Worm (Caenorhabditis elegans) whole organism, L1 larva: ENCODE measurements around the gene col-43.
A peak's percentile ranks its signal among the peaks of the same experiment; 100 is the strongest.

ENCODE experiments used
- aha-1 ChIP-seq: fragments of 150-350 bp; optimal IDR thresholded peaks from 2 replicates; lab custom pipeline; 2014; ENCODE audit warnings: missing biosample characterization, missing genetic modification characterization
- alr-1 ChIP-seq: fragments of 200-800 bp; sonication (Bioruptor generic); optimal IDR thresholded peaks from 2 replicates; lab custom pipeline; 2018; ENCODE audit warnings: borderline replicate concordance, mild to moderate bottlenecking, missing genetic modification characterization, missing compliant biosample characterization
- ama-1 ChIP-seq: fragments of 150-350 bp; optimal IDR thresholded peaks from 2 replicates; lab custom pipeline; 2014
- blmp-1 ChIP-seq: fragments of 150-350 bp; optimal IDR thresholded peaks from 2 replicates; lab custom pipeline; 2014; ENCODE audit warnings: missing biosample characterization, missing genetic modification characterization
- ceh-63 ChIP-seq: fragments of 200-800 bp; sonication (Bioruptor generic); optimal IDR thresholded peaks from 2 replicates; lab custom pipeline; 2018; ENCODE audit warnings: mild to moderate bottlenecking, missing genetic modification characterization, missing compliant biosample characterization
- ces-1 ChIP-seq: fragments of 150-350 bp; optimal IDR thresholded peaks from 2 replicates; lab custom pipeline; 2014; ENCODE audit warnings: missing biosample characterization, missing genetic modification reagents, missing genetic modification characterization
- dsc-1 ChIP-seq: sonication (generic microtip); optimal IDR thresholded peaks from 2 replicates; lab custom pipeline; 2016; ENCODE audit warnings: mild to moderate bottlenecking, missing genetic modification characterization, missing compliant biosample characterization
- egl-13 ChIP-seq: sonication (generic microtip); optimal IDR thresholded peaks from 2 replicates; lab custom pipeline; 2016; ENCODE audit warnings: missing genotype, missing genetic modification reagents, missing genetic modification characterization, missing compliant biosample characterization
- elt-3 ChIP-seq, 6 experiments: fragments of 150-350 bp in 1 of 6; sonication (generic microtip); optimal IDR thresholded peaks; 2 replicates each; lab custom pipeline; 2017 to 2018; ENCODE audit warnings: missing biosample characterization in 6 of 6, missing genetic modification characterization in 6 of 6, inconsistent platforms in 1 of 6
- hlh-17 ChIP-seq: fragments of 200-800 bp; sonication (Bioruptor generic); optimal IDR thresholded peaks from 2 replicates; lab custom pipeline; 2018; ENCODE audit warnings: missing genetic modification characterization, mild to moderate bottlenecking, missing compliant biosample characterization, moderate library complexity, borderline replicate concordance
- hlh-4 ChIP-seq: sonication (generic microtip); optimal IDR thresholded peaks from 2 replicates; lab custom pipeline; 2016; ENCODE audit warnings: mild to moderate bottlenecking, missing genetic modification characterization, missing compliant biosample characterization
- hpl-2 ChIP-seq: fragments of 150-350 bp; optimal IDR thresholded peaks from 2 replicates; lab custom pipeline; 2014; ENCODE audit warnings: missing biosample characterization, missing genetic modification reagents, missing genetic modification characterization
- irx-1 ChIP-seq: sonication (generic microtip); optimal IDR thresholded peaks from 2 replicates; lab custom pipeline; 2016; ENCODE audit warnings: missing genetic modification characterization, missing compliant biosample characterization
- lin-13 ChIP-seq: fragments of 150-350 bp; optimal IDR thresholded peaks from 2 replicates; lab custom pipeline; 2014; ENCODE audit warnings: missing biosample characterization, missing genetic modification reagents, missing genetic modification characterization
- lin-14 ChIP-seq: fragments of 200-800 bp; sonication (Bioruptor generic); optimal IDR thresholded peaks from 2 replicates; lab custom pipeline; 2018; ENCODE audit warnings: mild to moderate bottlenecking, missing genetic modification characterization, moderate library complexity, missing compliant biosample characterization
- lir-3 ChIP-seq: sonication (generic microtip); optimal IDR thresholded peaks from 2 replicates; lab custom pipeline; 2016; ENCODE audit warnings: mild to moderate bottlenecking, missing genetic modification characterization, moderate library complexity, missing compliant biosample characterization; ENCODE audit not compliant: poor library complexity
- lsy-2 ChIP-seq, 2 experiments: fragments of 150-350 bp; optimal IDR thresholded peaks; 2 replicates each; lab custom pipeline; 2014; ENCODE audit warnings: missing biosample characterization in 2 of 2, missing genetic modification characterization in 2 of 2
- mef-2 ChIP-seq: fragments of 150-350 bp; optimal IDR thresholded peaks from 2 replicates; lab custom pipeline; 2014; ENCODE audit warnings: missing biosample characterization, missing genetic modification characterization
- nhr-19 ChIP-seq: fragments of 200-800 bp; sonication (Bioruptor generic); conservative IDR thresholded peaks from 2 replicates; pipeline ENCODE4 v1.3.6; 2022; ENCODE audit warnings: missing genetic modification characterization, missing compliant biosample characterization
- nhr-20 ChIP-seq: sonication (generic microtip); optimal IDR thresholded peaks from 2 replicates; lab custom pipeline; 2016; ENCODE audit warnings: mild to moderate bottlenecking, missing genetic modification characterization, missing compliant biosample characterization
- nhr-237 ChIP-seq: fragments of 150-350 bp; optimal IDR thresholded peaks from 2 replicates; lab custom pipeline; 2014; ENCODE audit warnings: missing biosample characterization, missing genetic modification characterization
- nhr-71 ChIP-seq: sonication (generic microtip); optimal IDR thresholded peaks from 2 replicates; lab custom pipeline; 2016; ENCODE audit warnings: mild to moderate bottlenecking, missing genetic modification characterization, moderate library complexity, missing compliant biosample characterization
- nhr-76 ChIP-seq: sonication (generic microtip); optimal IDR thresholded peaks from 2 replicates; lab custom pipeline; 2017; ENCODE audit warnings: missing biosample characterization, missing genetic modification characterization
- nhr-77 ChIP-seq: fragments of 150-350 bp; optimal IDR thresholded peaks from 2 replicates; lab custom pipeline; 2014; ENCODE audit warnings: missing biosample characterization, missing genetic modification characterization
- nhr-84 ChIP-seq: sonication (generic microtip); optimal IDR thresholded peaks from 2 replicates; lab custom pipeline; 2017; ENCODE audit warnings: missing biosample characterization, missing genetic modification characterization
- nhr-85 ChIP-seq: sonication (generic microtip); peaks from one replicate; lab custom pipeline; 2016; ENCODE audit warnings: missing genetic modification characterization, inconsistent platforms, missing compliant biosample characterization
- nhr-90 ChIP-seq: sonication (generic microtip); optimal IDR thresholded peaks from 2 replicates; lab custom pipeline; 2016; ENCODE audit warnings: mild to moderate bottlenecking, missing genetic modification characterization, missing compliant biosample characterization; ENCODE audit not compliant: poor library complexity
- pag-3 ChIP-seq: sonication (generic microtip); optimal IDR thresholded peaks from 2 replicates; lab custom pipeline; 2017; ENCODE audit warnings: missing genetic modification characterization, mild to moderate bottlenecking, missing compliant biosample characterization, antibody characterized with exemption, borderline replicate concordance; ENCODE audit not compliant: insufficient read depth
- snu-23 ChIP-seq: sonication (generic microtip); optimal IDR thresholded peaks from 2 replicates; lab custom pipeline; 2016; ENCODE audit warnings: missing genetic modification characterization, missing compliant biosample characterization
- sup-37 ChIP-seq: fragments of 200-800 bp; sonication (Bioruptor generic); optimal IDR thresholded peaks from 2 replicates; lab custom pipeline; 2018; ENCODE audit warnings: mild to moderate bottlenecking, missing genetic modification characterization, missing compliant biosample characterization
- unc-30 ChIP-seq: sonication (generic microtip); optimal IDR thresholded peaks from 2 replicates; lab custom pipeline; 2017; ENCODE audit warnings: missing biosample characterization, missing genetic modification characterization
- unc-86 ChIP-seq: sonication (generic microtip); optimal IDR thresholded peaks from 2 replicates; lab custom pipeline; 2016; ENCODE audit warnings: missing genetic modification characterization, missing compliant biosample characterization
- vab-15 ChIP-seq: sonication (generic microtip); optimal IDR thresholded peaks from 2 replicates; lab custom pipeline; 2017; ENCODE audit warnings: missing genotype, mild to moderate bottlenecking, missing genetic modification characterization, missing compliant biosample characterization
- xbp-1 ChIP-seq: sonication (generic microtip); optimal IDR thresholded peaks from 2 replicates; lab custom pipeline; 2016; ENCODE audit warnings: missing genetic modification characterization, missing compliant biosample characterization
- ztf-11 ChIP-seq, 2 experiments: sonication (generic microtip); optimal IDR thresholded peaks; 2 replicates each; lab custom pipeline; 2016 to 2017; ENCODE audit warnings: missing genetic modification characterization in 2 of 2, missing biosample characterization in 1 of 2, missing compliant biosample characterization in 1 of 2
- ztf-4 ChIP-seq: fragments of 150-350 bp; optimal IDR thresholded peaks from 2 replicates; lab custom pipeline; 2014; ENCODE audit warnings: missing biosample characterization, missing genetic modification characterization

col-43 gene

DNA sequence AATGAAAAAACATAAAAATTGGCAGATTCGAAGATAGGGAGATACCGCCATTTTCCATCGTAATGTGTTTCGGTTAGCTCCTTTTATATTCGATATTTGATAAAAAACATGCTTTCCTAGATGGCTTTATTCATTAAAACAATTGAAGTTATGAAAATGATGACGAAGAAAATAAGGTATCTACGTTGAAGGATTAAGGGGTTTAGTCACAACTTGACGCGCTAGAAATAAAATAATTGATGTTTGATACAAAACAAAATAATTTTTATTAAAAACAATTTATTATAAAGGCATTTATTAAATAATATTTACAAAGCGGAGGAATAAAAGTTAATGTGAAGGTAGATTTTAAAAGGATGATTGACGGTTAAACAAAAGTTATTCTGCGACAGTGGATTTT is 39.9 kb upstream of the col-43 start, which contains the start of gene str-130:
str-130 (minus strand) TSS at position 101 of the 400 bp plus-strand sequence.
- no peak for TF ChIP-seq hpl-2 (GFP tag; lab: Kevin White, UChicago)
- TF ChIP-seq nhr-237 (tag; lab: Kevin White, UChicago) = no peak
- no peak for TF ChIP-seq lsy-2 (tag; optimal IDR thresholded peaks at IDR 0.05; lab: Kevin White, UChicago)
- no peak for TF ChIP-seq mef-2 (tag; lab: Kevin White, UChicago)
- TF ChIP-seq alr-1 (tag; lab: Kevin White, UChicago) = no peak
- TF ChIP-seq snu-23 (GFP tag; lab: Kevin White, UChicago) = no peak
- no peak for TF ChIP-seq ztf-11 (tag; optimal IDR thresholded peaks at IDR 0.05; lab: Kevin White, UChicago)
- TF ChIP-seq irx-1 (tag; lab: Kevin White, UChicago) = no peak
- no peak for TF ChIP-seq unc-86
- TF ChIP-seq lin-14 (GFP tag; lab: Kevin White, UChicago) = no peak
- TF ChIP-seq lin-13 = no peak
- TF ChIP-seq nhr-76 (tag; lab: Kevin White, UChicago) = no peak
- TF ChIP-seq ztf-4 (tag; lab: Kevin White, UChicago) = no peak
- no peak for TF ChIP-seq lir-3 (tag; lab: Kevin White, UChicago)
- TF ChIP-seq nhr-71 (tag; lab: Kevin White, UChicago) = no peak
- TF ChIP-seq aha-1 (tag; lab: Kevin White, UChicago) = no peak
- no peak for TF ChIP-seq hlh-17 (GFP tag; lab: Kevin White, UChicago)
- TF ChIP-seq egl-13 (tag; lab: Kevin White, UChicago) = no peak
- TF ChIP-seq ceh-63 (GFP tag; lab: Kevin White, UChicago) = no peak
- TF ChIP-seq, all 84 proteins: peak for 0

DNA sequence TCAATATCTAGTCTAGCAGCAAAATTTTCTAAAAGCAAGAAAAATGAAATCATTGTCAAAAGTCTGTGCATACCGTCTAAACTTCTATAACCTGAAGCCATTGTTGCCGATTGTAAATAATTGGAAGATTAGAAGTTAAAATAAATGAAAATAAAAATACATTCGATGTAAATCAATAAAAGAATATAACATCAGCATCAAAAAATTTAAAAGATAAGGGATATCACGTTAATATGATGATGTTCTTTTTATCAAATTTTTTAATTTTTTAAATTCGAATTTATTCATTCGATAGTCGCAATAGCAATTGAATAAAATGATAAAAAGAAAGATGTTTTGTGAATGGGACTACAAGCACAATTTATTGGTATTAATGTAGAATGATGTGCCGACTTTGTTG is 34.4 kb upstream of the col-43 start, which contains the start of gene C09H5.7:
C09H5.7 (minus strand) TSS at position 101 of the 400 bp plus-strand sequence.
- no peak for TF ChIP-seq unc-30 (tag; lab: Kevin White, UChicago)
- no peak for TF ChIP-seq hlh-4
- no peak for TF ChIP-seq hlh-17 (GFP tag; lab: Kevin White, UChicago)

DNA sequence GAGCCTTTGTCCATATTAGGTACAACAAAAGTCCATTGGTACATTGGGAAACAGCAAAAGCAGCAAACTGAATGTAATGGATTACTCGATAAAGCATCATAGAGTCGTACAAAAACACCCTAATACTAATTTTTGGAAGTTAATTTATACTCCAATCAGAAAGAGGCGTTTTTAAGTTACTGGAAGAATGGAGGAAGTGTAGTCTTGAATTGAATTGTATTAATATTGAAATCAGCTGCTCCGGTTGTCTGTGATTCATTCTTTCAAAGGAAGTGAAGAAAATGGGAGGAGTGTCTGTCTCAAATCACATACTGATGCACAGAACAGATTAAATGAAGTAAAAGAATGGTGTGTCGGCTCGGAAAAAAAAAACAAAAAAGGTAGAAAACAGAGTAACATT is 30.9 kb upstream of the col-43 start, which contains the start of gene str-131:
str-131 (minus strand) TSS at position 101 of the 400 bp plus-strand sequence.
- TF ChIP-seq alr-1 (tag; lab: Kevin White, UChicago) = no peak
- no peak for TF ChIP-seq sup-37 (GFP tag; lab: Kevin White, UChicago)
- no peak for TF ChIP-seq dsc-1
- TF ChIP-seq pag-3 (tag; lab: Kevin White, UChicago) = no peak
- TF ChIP-seq ama-1 = no peak
- TF ChIP-seq xbp-1 (tag; lab: Kevin White, UChicago) = no peak
- no peak for TF ChIP-seq egl-13 (tag; lab: Kevin White, UChicago)
- TF ChIP-seq nhr-84 (tag; lab: Kevin White, UChicago) = no peak
- TF ChIP-seq vab-15 = no peak
- no peak for TF ChIP-seq lin-13
- TF ChIP-seq irx-1 (tag; lab: Kevin White, UChicago) = no peak
- TF ChIP-seq nhr-20 (tag; lab: Kevin White, UChicago) = no peak
- no peak for TF ChIP-seq nhr-77 (tag; lab: Kevin White, UChicago)

DNA sequence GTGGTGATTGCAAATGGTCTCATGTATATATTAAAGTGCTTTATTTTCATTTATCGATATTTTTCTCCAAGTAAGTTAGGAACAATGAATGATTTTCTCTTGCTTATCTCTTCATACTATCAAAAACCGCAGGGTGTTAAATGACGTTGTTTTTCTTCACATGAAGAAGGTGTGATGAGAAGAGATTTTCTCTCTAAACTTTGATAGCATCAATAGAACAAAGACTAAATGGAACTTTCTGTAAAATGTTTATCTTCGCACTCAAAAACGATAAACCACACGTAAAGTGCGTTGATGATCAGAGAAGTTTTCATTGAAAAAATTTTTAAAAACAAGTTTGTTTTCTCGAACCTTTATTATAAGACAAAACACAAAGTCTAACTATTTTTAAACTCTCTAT is 29.1 kb upstream of the col-43 start:
- no peak for TF ChIP-seq ces-1
- peak; percentile 25 for TF ChIP-seq nhr-19
- peak; percentile 65 for TF ChIP-seq nhr-20 (tag; lab: Kevin White, UChicago)
- TF ChIP-seq nhr-85 (tag; lab: Kevin White, UChicago) = peak; percentile 86
- TF ChIP-seq nhr-71 (tag; lab: Kevin White, UChicago) = peak; percentile 56
- TF ChIP-seq blmp-1 = peak; percentile 27
- TF ChIP-seq elt-3 (tag; optimal IDR thresholded peaks at IDR 0.05; lab: Kevin White, UChicago) = peak in 5 of 6 experiments; percentile 8 to 54 (median 38)
- TF ChIP-seq alr-1 (tag; lab: Kevin White, UChicago) = no peak
- TF ChIP-seq nhr-90 = peak; percentile 29
